Worm (Caenorhabditis elegans): ENCODE measurements around the gene F59D12.3.

Gene F59D12.3

DNA sequence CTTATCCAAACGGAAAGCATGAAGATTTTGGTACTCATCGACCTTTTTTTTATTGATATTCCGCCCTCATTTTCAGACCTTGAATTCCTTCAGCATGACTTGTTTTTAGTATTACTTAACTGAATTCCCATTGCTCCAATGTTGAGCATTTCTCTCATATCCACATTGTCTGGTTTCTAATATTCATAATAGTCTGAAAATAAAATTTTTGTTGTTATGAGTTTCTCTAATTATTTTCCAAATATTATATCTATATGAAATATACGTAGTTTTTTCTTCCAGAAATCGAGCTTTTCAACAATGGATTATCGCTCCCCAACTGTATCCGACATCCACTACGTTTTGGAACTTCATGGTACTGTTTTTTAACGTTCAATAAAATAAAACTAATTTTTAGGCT lies 8.1 kb downstream of the F59D12.3 start, which contains the start of gene H08J19.1:
Gene H08J19.1, plus strand, starts transcription at position 301 of the 400 bp plus-strand sequence.
- TF ChIP-seq lin-15B (tag; optimal IDR thresholded peaks at IDR 0.05) (no peak), fkh-2 (tag; optimal IDR thresholded peaks at IDR 0.05) (no peak), lin-39 (tag; optimal IDR thresholded peaks at IDR 0.05) (no peak), fos-1 (tag; optimal IDR thresholded peaks at IDR 0.05) (no peak), nhr-25 (tag; optimal IDR thresholded peaks at IDR 0.05) (no peak), eor-1 (tag; optimal IDR thresholded peaks at IDR 0.05) (no peak), elt-1 (tag; optimal IDR thresholded peaks at IDR 0.05) (no peak), nhr-23 (tag; optimal IDR thresholded peaks at IDR 0.05) (no peak), sea-2 (GFP tag; optimal IDR thresholded peaks at IDR 0.05) (no peak)

DNA sequence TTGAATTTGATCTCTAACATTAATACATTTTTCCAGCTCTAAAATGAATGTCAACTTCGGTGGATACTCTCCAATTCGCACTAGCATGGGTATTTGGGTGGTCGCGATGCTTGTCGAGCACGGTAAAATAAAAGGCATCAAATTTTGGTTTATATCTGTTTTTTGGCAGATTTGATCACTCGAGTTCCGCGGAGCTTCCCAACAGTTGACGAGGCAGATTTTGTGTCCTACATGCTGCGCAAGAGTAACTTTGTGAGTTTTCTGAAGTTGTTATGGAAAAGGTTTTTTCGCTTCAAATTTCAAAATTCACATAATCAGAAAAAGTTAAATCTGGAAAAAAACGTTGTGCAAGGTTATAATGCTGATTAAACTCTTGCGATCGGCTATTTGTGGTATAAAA lies 9.4 kb downstream of the F59D12.3 start:
- TF ChIP-seq skn-1 (tag; optimal IDR thresholded peaks at IDR 0.05) (no peak), ceh-9 (tag; optimal IDR thresholded peaks at IDR 0.05) (no peak), nhr-12 (tag; optimal IDR thresholded peaks at IDR 0.05) (no peak), elt-1 (tag; optimal IDR thresholded peaks at IDR 0.05) (no peak), mdl-1 (tag; optimal IDR thresholded peaks at IDR 0.05) (no peak), egl-27 (tag; optimal IDR thresholded peaks at IDR 0.05) (no peak), pqm-1 (tag; optimal IDR thresholded peaks at IDR 0.05) (no peak)

DNA sequence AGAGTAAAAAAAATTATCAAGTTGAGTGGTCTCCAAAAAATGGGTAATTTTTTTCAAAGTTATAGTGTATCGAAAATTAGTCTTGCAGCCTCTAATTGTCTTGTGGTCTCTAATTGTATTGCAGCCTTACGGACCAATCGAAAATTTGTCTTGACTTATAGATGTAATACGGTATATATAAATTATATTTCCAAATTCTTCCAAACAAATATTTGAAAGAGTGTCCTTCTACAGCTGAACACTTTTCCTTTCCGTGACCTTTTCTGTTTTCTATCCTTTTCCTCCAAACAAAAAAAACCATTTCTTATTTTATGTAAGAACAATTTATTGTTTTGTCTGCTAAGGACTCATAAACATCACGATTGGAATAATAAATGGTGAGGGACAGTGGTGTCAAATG lies 10.2 kb downstream of the F59D12.3 start, which contains the start of gene K09E9.7:
Gene K09E9.7, plus strand, starts transcription at position 301 of the 400 bp plus-strand sequence.
- TF ChIP-seq lin-15B (tag; optimal IDR thresholded peaks at IDR 0.05) (no peak), fos-1 (tag; optimal IDR thresholded peaks at IDR 0.05) (no peak), mdl-1 (tag; optimal IDR thresholded peaks at IDR 0.05) (no peak), elt-2 (tag; optimal IDR thresholded peaks at IDR 0.05) (no peak), fkh-10 (GFP tag; optimal IDR thresholded peaks at IDR 0.05) (no peak), ztf-11 (tag; optimal IDR thresholded peaks at IDR 0.05) (no peak), R02D3.7 (tag; optimal IDR thresholded peaks at IDR 0.05) (no peak), eor-1 (tag; optimal IDR thresholded peaks at IDR 0.05) (no peak), egl-27 (tag; optimal IDR thresholded peaks at IDR 0.05) (no peak), snpc-4 (tag; optimal IDR thresholded peaks at IDR 0.05) (no peak), unc-62 (GFP tag; optimal IDR thresholded peaks at IDR 0.05) (no peak), daf-12 (tag; optimal IDR thresholded peaks at IDR 0.05) (no peak), lsy-12 (tag; optimal IDR thresholded peaks at IDR 0.05) (no peak), nhr-25 (tag; optimal IDR thresholded peaks at IDR 0.05) (no peak), nfya-1 (tag; optimal IDR thresholded peaks at IDR 0.05; ENCODE audit: insufficient read depth) (no peak)

DNA sequence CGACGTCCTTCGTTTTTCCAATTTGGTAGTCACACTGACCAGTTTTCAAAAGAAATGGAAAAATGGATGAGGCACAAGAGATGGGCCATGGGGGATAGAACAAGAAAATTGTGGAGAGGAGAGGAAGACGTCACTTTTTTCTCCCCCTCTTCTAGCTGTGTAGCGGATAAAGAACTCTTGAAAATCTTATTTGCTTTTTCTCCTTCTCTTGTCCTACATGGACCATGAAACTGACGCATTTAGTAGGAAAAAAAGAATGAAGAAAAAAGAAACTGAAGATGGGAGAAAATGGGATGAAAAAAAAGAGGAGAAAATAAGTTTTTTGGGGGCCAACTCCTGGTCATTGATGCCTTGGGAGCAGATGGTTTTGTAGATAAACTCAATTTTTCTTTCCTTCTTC lies 16.8 kb downstream of the F59D12.3 start:
- TF ChIP-seq sea-2 (GFP tag; optimal IDR thresholded peaks at IDR 0.05) (no peak), unc-62 (GFP tag; optimal IDR thresholded peaks at IDR 0.05) (no peak), nfya-1 (tag; optimal IDR thresholded peaks at IDR 0.05; ENCODE audit: insufficient read depth) (peak; percentile 50), elt-1 (tag; optimal IDR thresholded peaks at IDR 0.05) (peak; percentile 17), fkh-10 (GFP tag; optimal IDR thresholded peaks at IDR 0.05) (peak; percentile 77), egl-5 (tag; optimal IDR thresholded peaks at IDR 0.05) (peak; percentile 20)

DNA sequence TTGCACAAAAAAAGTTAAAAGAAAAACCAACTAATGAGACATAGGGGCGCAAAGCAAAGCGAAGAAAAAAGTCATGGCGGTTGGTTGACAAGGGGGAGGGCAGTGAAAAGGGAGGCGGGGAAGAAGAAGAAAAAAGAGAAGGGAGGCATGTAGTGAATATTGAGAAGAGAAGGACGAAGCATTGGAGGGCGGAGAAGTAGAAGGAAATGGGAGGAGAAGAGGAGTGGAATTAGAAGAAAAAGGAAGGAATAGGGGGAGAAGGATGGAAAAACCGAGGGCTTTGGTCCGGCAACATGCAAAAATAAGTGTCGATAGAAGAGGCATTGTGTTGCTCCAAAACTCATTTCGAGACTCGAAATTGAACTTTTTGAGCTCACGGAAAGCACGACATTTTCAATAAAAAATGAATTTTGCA lies 20.0 kb downstream of the F59D12.3 start:
- TF ChIP-seq hmg-11 (tag; optimal IDR thresholded peaks at IDR 0.05): peak; percentile 75
- no peak for TF ChIP-seq unc-62 (GFP tag; optimal IDR thresholded peaks at IDR 0.05)
- no peak for TF ChIP-seq ztf-4 (tag; optimal IDR thresholded peaks at IDR 0.05)
- TF ChIP-seq lin-39 (tag; optimal IDR thresholded peaks at IDR 0.05): peak; percentile 85
- no peak for TF ChIP-seq R02D3.7 (tag; optimal IDR thresholded peaks at IDR 0.05)
- TF ChIP-seq nhr-25 (tag; optimal IDR thresholded peaks at IDR 0.05): peak; percentile 37
- no peak for TF ChIP-seq ceh-82 (tag; optimal IDR thresholded peaks at IDR 0.05)
- TF ChIP-seq nfya-1 (tag; optimal IDR thresholded peaks at IDR 0.05; ENCODE audit: insufficient read depth): peak; percentile 70
- TF ChIP-seq nhr-23 (tag; optimal IDR thresholded peaks at IDR 0.05): peak; percentile 31
- peak; percentile 56 for TF ChIP-seq snpc-4 (tag; optimal IDR thresholded peaks at IDR 0.05)
- TF ChIP-seq sea-2 (GFP tag; optimal IDR thresholded peaks at IDR 0.05): no peak
- TF ChIP-seq jun-1 (tag; optimal IDR thresholded peaks at IDR 0.05): no peak
- TF ChIP-seq ama-1 (optimal IDR thresholded peaks at IDR 0.05): peak; percentile 7
- TF ChIP-seq fkh-2 (tag; optimal IDR thresholded peaks at IDR 0.05): no peak
- no peak for TF ChIP-seq nhr-12 (tag; optimal IDR thresholded peaks at IDR 0.05)
- peak; percentile 33 for TF ChIP-seq fkh-10 (GFP tag; optimal IDR thresholded peaks at IDR 0.05)
- no peak for TF ChIP-seq ZK546.5 (tag; optimal IDR thresholded peaks at IDR 0.05)

DNA sequence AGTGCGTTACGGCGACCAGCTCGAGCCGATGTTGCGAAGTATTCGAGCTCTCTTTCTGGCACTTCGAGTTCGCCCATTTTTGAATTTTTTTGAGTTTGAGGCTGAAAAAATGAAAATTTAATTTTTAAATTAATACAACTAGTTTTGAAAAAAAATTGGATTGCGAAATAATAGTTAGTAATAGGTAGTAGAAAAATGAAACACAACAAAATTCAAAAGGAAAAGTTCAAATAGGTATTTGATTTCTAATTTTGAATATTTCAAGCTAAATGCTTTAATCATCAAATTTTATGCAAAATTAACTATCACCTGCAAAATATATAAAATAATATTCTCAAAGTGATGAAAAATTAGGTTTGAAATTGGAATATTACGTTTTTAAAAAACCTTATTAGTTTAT lies 20.4 kb downstream of the F59D12.3 start, which contains the start of gene K09E9.4:
Gene K09E9.4, minus strand, starts transcription at position 101 of the 400 bp plus-strand sequence.
- TF ChIP-seq nhr-237 (tag; optimal IDR thresholded peaks at IDR 0.05) (no peak), nfya-1 (tag; optimal IDR thresholded peaks at IDR 0.05; ENCODE audit: insufficient read depth) (no peak), pha-4 (tag; optimal IDR thresholded peaks at IDR 0.05) (no peak), jun-1 (tag; optimal IDR thresholded peaks at IDR 0.05) (no peak), eor-1 (tag; optimal IDR thresholded peaks at IDR 0.05) (peak in 1 of 2 experiments; percentile 42), lin-39 (tag; optimal IDR thresholded peaks at IDR 0.05) (no peak)
